Fruit fly (Drosophila melanogaster) S2 (cell line): ENCODE data around the gene Drsl1.

Experiments
- CG8478 ChIP-seq: fragments of >200 bp; optimal IDR thresholded peaks from 2 replicates; lab custom pipeline; 2018
- CTCF ChIP-seq, 2 experiments: fragments of >200 bp; optimal IDR thresholded peaks; 2 replicates each; lab custom pipeline; 2018

DNA sequence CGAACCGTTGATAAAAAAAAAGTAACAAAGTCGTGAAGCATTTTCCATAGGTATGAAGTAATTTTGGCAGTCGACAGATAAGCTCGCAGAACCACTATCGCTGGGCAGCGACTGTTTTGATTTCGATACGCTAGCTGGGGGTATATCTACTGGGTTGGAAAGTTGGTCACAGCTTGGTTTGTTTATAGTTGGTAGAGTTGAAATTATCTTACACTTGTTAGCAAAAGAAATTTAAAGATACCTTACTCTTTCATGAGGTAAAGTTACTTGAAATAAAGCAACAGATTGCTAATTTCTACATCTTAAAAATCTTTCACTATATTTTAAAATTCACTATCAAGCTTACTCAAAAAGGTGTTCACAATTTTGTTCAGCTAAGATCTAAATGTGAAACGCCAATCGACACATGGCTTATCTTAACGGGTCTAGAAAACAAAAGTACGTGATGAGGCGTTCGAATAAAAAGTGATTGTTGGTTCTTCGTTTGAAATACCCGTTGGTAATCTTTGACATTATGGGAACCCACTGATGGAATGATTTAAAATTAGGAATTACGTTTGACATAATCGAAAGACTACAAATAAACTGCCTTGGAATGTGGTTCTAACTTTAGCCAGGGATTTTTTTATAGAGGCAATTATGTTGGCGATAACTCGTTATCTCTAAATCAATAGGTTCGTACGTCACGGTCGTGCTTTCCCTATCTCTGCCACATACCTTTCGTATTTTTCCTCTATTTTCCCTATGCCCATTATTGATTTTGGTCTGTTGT, 15.2 kb upstream of the Drsl1 start:
- no peak for TF ChIP-seq CG8478
- TF ChIP-seq CTCF (optimal IDR thresholded peaks at IDR 0.05; lab: Kevin White, UChicago): no peak
